Fruit fly (Drosophila melanogaster): ENCODE measurements around the gene Yp1.
A peak's percentile ranks its signal among the peaks of the same experiment; 100 is the strongest.

dm6 chrX:10086095-10086888 is 32.7 kb downstream of the Yp1 start, which contains the start of the genes Naxe and RhoU:
- TF ChIP-seq CTCF (optimal IDR thresholded peaks at IDR 0.05) (peak; percentile 8 to 48), CG8478 (optimal IDR thresholded peaks at IDR 0.05) (no peak)

All from S2 (cell line).